Fruit fly (Drosophila melanogaster) whole organism, prepupa: ENCODE results near the gene CG33490.
A peak's percentile ranks its signal among the peaks of the same experiment; 100 is the strongest.

Experiments used
- Blimp-1 ChIP-seq: fragments of 200-800 bp; sonication (Bioruptor generic); optimal IDR thresholded peaks from 3 replicates; lab custom pipeline; 2017; ENCODE audit warnings: missing biosample characterization, missing genetic modification characterization, mild to moderate bottlenecking, moderate library complexity, missing genetic modification reagents
- CG10631 ChIP-seq: fragments of 200-800 bp; sonication (Bioruptor generic); optimal IDR thresholded peaks from 2 replicates; lab custom pipeline; 2016; ENCODE audit warnings: missing biosample characterization, missing genetic modification characterization
- CG11294 ChIP-seq: fragments of 200-800 bp; sonication (Bioruptor generic); IDR thresholded peaks from 2 replicates; pipeline ENCODE4 v1.3.6; 2022; ENCODE audit warnings: missing biosample characterization, missing genetic modification characterization
- CG11762 ChIP-seq: fragments of 200-800 bp; sonication (Bioruptor generic); optimal IDR thresholded peaks from 3 replicates; lab custom pipeline; 2016; ENCODE audit warnings: missing biosample characterization, missing genetic modification characterization; ENCODE audit not compliant: insufficient read depth
- CG11902 ChIP-seq: fragments of 200-800 bp; sonication (Bioruptor generic); optimal IDR thresholded peaks from 3 replicates; lab custom pipeline; 2016; ENCODE audit warnings: missing biosample characterization, missing genetic modification characterization
- CG15336 ChIP-seq: fragments of 200-800 bp; sonication (Bioruptor generic); IDR thresholded peaks from 2 replicates; pipeline ENCODE4 v1.3.6; 2022; ENCODE audit warnings: missing biosample characterization, missing genetic modification characterization
- CG1621 ChIP-seq: fragments of 200-800 bp; sonication (Bioruptor generic); optimal IDR thresholded peaks from 3 replicates; lab custom pipeline; 2018; ENCODE audit warnings: missing biosample characterization, mild to moderate bottlenecking, missing genetic modification characterization
- CG3032 ChIP-seq: fragments of 200-800 bp; optimal IDR thresholded peaks from 2 replicates; lab custom pipeline; 2019; ENCODE audit warnings: missing biosample characterization, mild to moderate bottlenecking, missing genetic modification characterization, moderate library complexity
- CG31627 ChIP-seq: fragments of 200-800 bp; sonication (Bioruptor generic); optimal IDR thresholded peaks from 3 replicates; lab custom pipeline; 2016; ENCODE audit warnings: missing biosample characterization, missing genetic modification characterization
- CG32006 ChIP-seq: fragments of 200-800 bp; sonication (Bioruptor generic); optimal IDR thresholded peaks from 3 replicates; lab custom pipeline; 2017; ENCODE audit warnings: missing biosample characterization, mild to moderate bottlenecking, missing genetic modification characterization
- CG34406 ChIP-seq: fragments of 200-800 bp; sonication (Bioruptor generic); optimal IDR thresholded peaks from 3 replicates; lab custom pipeline; 2016; ENCODE audit warnings: missing biosample characterization, missing genetic modification characterization
- CG3919 ChIP-seq: fragments of 200-800 bp; sonication (Bioruptor generic); optimal IDR thresholded peaks from 3 replicates; lab custom pipeline; 2016; ENCODE audit warnings: missing biosample characterization, missing genetic modification characterization
- CG4318 ChIP-seq: fragments of 200-800 bp; sonication (Bioruptor generic); optimal IDR thresholded peaks from 3 replicates; lab custom pipeline; 2017; ENCODE audit warnings: missing biosample characterization, mild to moderate bottlenecking, missing genetic modification characterization
- CG6276 ChIP-seq: fragments of 200-800 bp; sonication (Bioruptor generic); optimal IDR thresholded peaks from 2 replicates; lab custom pipeline; 2017; ENCODE audit warnings: missing biosample characterization, mild to moderate bottlenecking, missing genetic modification characterization
- CG8119 ChIP-seq: fragments of 200-800 bp; sonication (Bioruptor generic); IDR thresholded peaks from 3 replicates; pipeline ENCODE4 v1.3.6; 2022; ENCODE audit warnings: missing biosample characterization, missing genetic modification characterization
- CG8632 ChIP-seq: fragments of 200-800 bp; sonication (Bioruptor generic); optimal IDR thresholded peaks from 3 replicates; lab custom pipeline; 2016; ENCODE audit warnings: missing biosample characterization, missing genetic modification characterization
- CG9139 ChIP-seq: fragments of 200-800 bp; sonication (Bioruptor generic); optimal IDR thresholded peaks from 3 replicates; lab custom pipeline; 2017; ENCODE audit warnings: missing biosample characterization, mild to moderate bottlenecking, missing genetic modification characterization
- Eip75B ChIP-seq: fragments of 200-800 bp; sonication (Bioruptor generic); optimal IDR thresholded peaks from 3 replicates; lab custom pipeline; 2016; ENCODE audit warnings: missing biosample characterization, missing genetic modification characterization
- Eip78C ChIP-seq: fragments of 200-800 bp; sonication (Bioruptor generic); peaks from one replicate; lab custom pipeline; 2016; ENCODE audit warnings: missing biosample characterization, missing genetic modification characterization
- Eip93F ChIP-seq: fragments of 200-800 bp; sonication (Bioruptor generic); optimal IDR thresholded peaks from 2 replicates; lab custom pipeline; 2016; ENCODE audit warnings: missing biosample characterization, mild to moderate bottlenecking, missing genetic modification characterization
- Ets21C ChIP-seq: fragments of 200-800 bp; sonication (Bioruptor generic); optimal IDR thresholded peaks from 3 replicates; lab custom pipeline; 2016; ENCODE audit warnings: missing biosample characterization, missing genetic modification characterization
- Ets96B ChIP-seq: fragments of 200-800 bp; optimal IDR thresholded peaks from 2 replicates; lab custom pipeline; 2019; ENCODE audit warnings: missing biosample characterization, mild to moderate bottlenecking, missing genetic modification characterization, moderate library complexity
- Hr38 ChIP-seq: sonication (Bioruptor generic); optimal IDR thresholded peaks from 2 replicates; lab custom pipeline; 2016; ENCODE audit warnings: missing biosample characterization, missing genetic modification characterization
- Hr39 ChIP-seq: fragments of 200-800 bp; sonication (Bioruptor generic); optimal IDR thresholded peaks from 2 replicates; lab custom pipeline; 2016; ENCODE audit warnings: missing biosample characterization, missing genetic modification characterization
- Hr4 ChIP-seq: fragments of 200-800 bp; sonication (Bioruptor generic); optimal IDR thresholded peaks from 3 replicates; lab custom pipeline; 2016; ENCODE audit warnings: missing biosample characterization, missing genetic modification characterization
- Lpt ChIP-seq: fragments of 200-800 bp; sonication (Bioruptor generic); optimal IDR thresholded peaks from 3 replicates; lab custom pipeline; 2016; ENCODE audit warnings: missing biosample characterization, missing genetic modification characterization
- Met ChIP-seq: fragments of 200-800 bp; sonication (Bioruptor generic); optimal IDR thresholded peaks from 3 replicates; lab custom pipeline; 2016; ENCODE audit warnings: missing biosample characterization, missing genetic modification characterization
- OdsH ChIP-seq: fragments of 200-800 bp; sonication (Bioruptor generic); optimal IDR thresholded peaks from 3 replicates; lab custom pipeline; 2016; ENCODE audit warnings: missing biosample characterization, missing genetic modification characterization
- Smox ChIP-seq: fragments of 200-800 bp; sonication (Bioruptor generic); optimal IDR thresholded peaks from 3 replicates; lab custom pipeline; 2016; ENCODE audit warnings: missing biosample characterization, missing genetic modification characterization
- Sox14 ChIP-seq: fragments of 200-800 bp; sonication (Bioruptor generic); optimal IDR thresholded peaks from 3 replicates; lab custom pipeline; 2016; ENCODE audit warnings: missing biosample characterization, missing genetic modification characterization
- Sox15 ChIP-seq: fragments of 200-800 bp; sonication (Bioruptor generic); optimal IDR thresholded peaks from 3 replicates; lab custom pipeline; 2016; ENCODE audit warnings: missing biosample characterization, missing genetic modification characterization
- achi ChIP-seq: fragments of 200-800 bp; sonication (Bioruptor generic); optimal IDR thresholded peaks from 3 replicates; lab custom pipeline; 2016; ENCODE audit warnings: missing biosample characterization, missing genetic modification characterization
- acj6 ChIP-seq: fragments of 200-800 bp; sonication (Bioruptor generic); optimal IDR thresholded peaks from 3 replicates; lab custom pipeline; 2016; ENCODE audit warnings: missing biosample characterization, missing genetic modification characterization
- cyc ChIP-seq: fragments of 200-800 bp; sonication (Bioruptor generic); optimal IDR thresholded peaks from 3 replicates; lab custom pipeline; 2016; ENCODE audit warnings: missing biosample characterization, missing genetic modification characterization
- dac ChIP-seq: fragments of 200-800 bp; sonication (Bioruptor generic); optimal IDR thresholded peaks from 2 replicates; lab custom pipeline; 2017; ENCODE audit warnings: missing biosample characterization, mild to moderate bottlenecking, missing genetic modification characterization
- fd59A ChIP-seq: fragments of 200-800 bp; sonication (Bioruptor generic); optimal IDR thresholded peaks from 2 replicates; lab custom pipeline; 2017; ENCODE audit warnings: missing biosample characterization, mild to moderate bottlenecking, missing genetic modification characterization, missing genetic modification reagents
- lz ChIP-seq: fragments of 200-800 bp; sonication (Bioruptor generic); optimal IDR thresholded peaks from 3 replicates; lab custom pipeline; 2016; ENCODE audit warnings: missing biosample characterization, missing genetic modification characterization
- net ChIP-seq: fragments of 200-800 bp; sonication (Bioruptor generic); optimal IDR thresholded peaks from 3 replicates; lab custom pipeline; 2016; ENCODE audit warnings: missing biosample characterization, missing genetic modification characterization
- pdm3 ChIP-seq: fragments of 200-800 bp; sonication (Bioruptor generic); optimal IDR thresholded peaks from 3 replicates; lab custom pipeline; 2016; ENCODE audit warnings: missing biosample characterization, missing genetic modification characterization
- salr ChIP-seq, 2 experiments: fragments of 200-800 bp; sonication (Bioruptor generic); optimal IDR thresholded peaks; 3 replicates each; lab custom pipeline; 2016 to 2018; ENCODE audit warnings: missing biosample characterization in 2 of 2, missing genetic modification characterization in 2 of 2, mild to moderate bottlenecking in 1 of 2
- ss ChIP-seq, 2 experiments: fragments of 200-800 bp; sonication (Bioruptor generic); optimal IDR thresholded peaks; 2 replicates in 1 of 2; 3 replicates in 1 of 2; lab custom pipeline; 2017 to 2018; ENCODE audit warnings: mild to moderate bottlenecking in 2 of 2, missing biosample characterization in 2 of 2, missing genetic modification characterization in 2 of 2, moderate library complexity in 1 of 2
- topi ChIP-seq: fragments of 200-800 bp; sonication (Bioruptor generic); optimal IDR thresholded peaks from 3 replicates; lab custom pipeline; 2016; ENCODE audit warnings: missing biosample characterization, missing genetic modification characterization
- vri ChIP-seq: fragments of 200-800 bp; sonication (Bioruptor generic); optimal IDR thresholded peaks from 3 replicates; lab custom pipeline; 2016; ENCODE audit warnings: missing biosample characterization, mild to moderate bottlenecking, missing genetic modification characterization

Gene CG33490

DNA sequence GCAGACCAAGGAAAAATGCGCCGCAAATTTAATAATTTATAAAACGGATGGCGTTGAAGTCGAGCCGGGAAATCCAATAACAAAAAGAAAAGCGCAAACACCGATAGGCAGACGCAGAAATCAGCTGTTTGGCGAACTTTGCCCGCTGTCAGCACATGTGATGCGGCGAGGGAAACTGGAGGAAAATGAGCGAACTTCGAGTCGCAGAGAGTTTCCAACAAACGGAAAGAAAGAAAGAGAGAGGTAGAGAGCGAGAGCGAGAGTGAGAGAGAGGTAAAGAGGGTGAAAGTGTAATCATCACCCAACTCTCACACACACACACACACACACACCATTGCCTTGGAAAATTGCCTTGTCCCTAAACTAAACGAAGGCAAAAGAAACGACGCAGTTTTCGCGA lies 17.3 kb downstream of the CG33490 start (continued):
- TF ChIP-seq Met (GFP tag; lab: Kevin White, UChicago) (no peak), CG11902 (no peak), Hr39 (no peak), CG8632 (GFP tag; lab: Kevin White, UChicago) (no peak), CG15336 (GFP tag; lab: Robert Waterston, UW) (peak; percentile 58; the same call in 1 of the 2 replicates), cyc (GFP tag; lab: Kevin White, UChicago) (no peak), dac (no peak)

DNA sequence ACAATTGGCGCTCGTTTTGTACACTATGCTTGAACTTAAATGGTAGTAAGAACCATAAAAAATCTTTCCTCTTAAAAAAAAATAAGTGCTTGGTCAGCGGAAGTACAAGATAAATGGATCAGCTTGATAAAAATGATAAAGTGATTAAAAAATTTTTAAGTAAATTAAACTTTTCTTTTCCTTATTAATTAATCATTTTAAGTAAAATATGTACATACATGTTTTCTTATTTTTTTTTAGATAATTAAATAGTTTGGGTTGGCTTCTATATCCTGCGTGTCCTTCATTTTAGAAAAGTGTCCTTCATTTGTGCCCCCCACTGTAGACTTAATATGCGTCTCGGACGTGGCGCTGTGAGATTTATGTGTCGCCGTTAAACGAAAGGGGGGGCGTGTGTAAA lies 17.8 kb downstream of the CG33490 start:
- TF ChIP-seq Eip78C (GFP tag; lab: Kevin White, UChicago) (peak; percentile 60), CG32006 (GFP tag; lab: Kevin White, UChicago) (peak; percentile 62), OdsH (peak; percentile 24), Smox (GFP tag; lab: Kevin White, UChicago) (no peak), dac (no peak), Ets96B (tag; lab: Kevin White, UChicago) (no peak), Hr4 (GFP tag; lab: Kevin White, UChicago) (peak; percentile 31), acj6 (GFP tag; lab: Kevin White, UChicago) (peak; percentile 32), CG34406 (GFP tag; lab: Kevin White, UChicago) (no peak), CG4318 (peak; percentile 47), CG11294 (GFP tag; lab: Robert Waterston, UW) (no peak), topi (GFP tag; lab: Kevin White, UChicago) (no peak), CG8119 (GFP tag; lab: Robert Waterston, UW) (peak; percentile 32; the same call in 2 of the 3 replicates), pdm3 (GFP tag; lab: Kevin White, UChicago) (peak; percentile 29), CG15336 (GFP tag; lab: Robert Waterston, UW) (peak; percentile 55)

dm6 chr3L:11555662-11556460 lies 18.6 kb downstream of the CG33490 start:
- TF ChIP-seq Met (GFP tag; lab: Kevin White, UChicago) (no peak), ss (GFP tag; optimal IDR thresholded peaks at IDR 0.05; lab: Kevin White, UChicago) (peak; percentile 65 to 91), Lpt (GFP tag; lab: Kevin White, UChicago) (peak; percentile 68), Eip78C (GFP tag; lab: Kevin White, UChicago) (peak; percentile 88), CG10631 (GFP tag; lab: Kevin White, UChicago) (peak; percentile 37), Hr4 (GFP tag; lab: Kevin White, UChicago) (peak; percentile 80), salr (GFP tag; optimal IDR thresholded peaks at IDR 0.05; lab: Kevin White, UChicago) (peak; percentile 41 to 85), Ets21C (GFP tag; lab: Kevin White, UChicago) (no peak), acj6 (GFP tag; lab: Kevin White, UChicago) (peak; percentile 23), CG15336 (GFP tag; lab: Robert Waterston, UW) (peak; percentile 91), net (GFP tag; lab: Kevin White, UChicago) (peak; percentile 57), CG11902 (no peak), OdsH (peak; percentile 59), lz (GFP tag; lab: Kevin White, UChicago) (no peak), Sox14 (no peak), CG31627 (no peak), CG8119 (GFP tag; lab: Robert Waterston, UW) (peak; percentile 92), fd59A (GFP tag; lab: Kevin White, UChicago) (peak; percentile 27), achi (GFP tag; lab: Kevin White, UChicago) (peak; percentile 41), vri (GFP tag; lab: Kevin White, UChicago) (no peak), CG1621 (peak; percentile 37), topi (GFP tag; lab: Kevin White, UChicago) (no peak), Sox15 (no peak), Blimp-1 (GFP tag; lab: Kevin White, UChicago) (no peak), CG6276 (GFP tag; lab: Kevin White, UChicago) (peak; percentile 63), CG9139 (peak; percentile 40), CG11294 (GFP tag; lab: Robert Waterston, UW) (no peak; the same call in 1 of the 2 replicates), Smox (GFP tag; lab: Kevin White, UChicago) (no peak), CG8632 (GFP tag; lab: Kevin White, UChicago) (peak; percentile 51), Eip93F (no peak), Hr38 (no peak), CG11762 (GFP tag; lab: Kevin White, UChicago) (peak; percentile 33), Eip75B (GFP tag; lab: Kevin White, UChicago) (peak; percentile 28), CG34406 (GFP tag; lab: Kevin White, UChicago) (peak; percentile 43), Ets96B (tag; lab: Kevin White, UChicago) (peak; percentile 64), CG3032 (peak; percentile 49), pdm3 (GFP tag; lab: Kevin White, UChicago) (peak; percentile 48), CG3919 (GFP tag; lab: Kevin White, UChicago) (peak; percentile 37), dac (no peak)
